Worm (Caenorhabditis elegans) whole organism, L1 larva: ENCODE measurements around the gene fbxa-81.

Source experiments
- aly-2 ChIP-seq: fragments of 150-350 bp; optimal IDR thresholded peaks from 2 replicates; lab custom pipeline; 2014; ENCODE audit warnings: missing biosample characterization, missing genetic modification characterization
- lin-35 ChIP-seq, 2 experiments: fragments of 150-350 bp; optimal IDR thresholded peaks; 2 replicates each; lab custom pipeline; 2014; ENCODE audit warnings: missing biosample characterization in 2 of 2, missing genetic modification characterization in 2 of 2, missing genetic modification reagents in 2 of 2
- nhr-11 ChIP-seq: fragments of 150-350 bp; optimal IDR thresholded peaks from 2 replicates; lab custom pipeline; 2014; ENCODE audit warnings: missing biosample characterization, missing genetic modification characterization
- nhr-90 ChIP-seq: sonication (generic microtip); optimal IDR thresholded peaks from 2 replicates; lab custom pipeline; 2016; ENCODE audit warnings: mild to moderate bottlenecking, missing genetic modification characterization, missing compliant biosample characterization; ENCODE audit not compliant: poor library complexity
- vab-15 ChIP-seq: sonication (generic microtip); optimal IDR thresholded peaks from 2 replicates; lab custom pipeline; 2017; ENCODE audit warnings: missing genotype, mild to moderate bottlenecking, missing genetic modification characterization, missing compliant biosample characterization

- TF ChIP-seq lin-35 (GFP tag; optimal IDR thresholded peaks at IDR 0.05; lab: Kevin White, UChicago), result no peak
- TF ChIP-seq nhr-11 (tag; lab: Kevin White, UChicago), result no peak
- TF ChIP-seq vab-15 (tag; lab: Kevin White, UChicago), result no peak
- TF ChIP-seq aly-2 (tag; lab: Kevin White, UChicago), result no peak
- no peak for TF ChIP-seq nhr-90 (tag; lab: Kevin White, UChicago)
These were observed 45.3 kb downstream of the fbxa-81 start for ce11 chrX:14496545-14496944.
